Fruit fly (Drosophila melanogaster): ENCODE data around the gene yellow-e.
A peak's percentile ranks its signal among the peaks of the same experiment; 100 is the strongest.

The yellow-e gene

dm6 chr3R:13365665-13366414 lies 49.2 kb downstream of the yellow-e start:
- TF ChIP-seq CG32264 (GFP tag; optimal IDR thresholded peaks at IDR 0.05), result no peak
- no peak for TF ChIP-seq jim (GFP tag; optimal IDR thresholded peaks at IDR 0.05)

dm6 chr3R:13364175-13365174 lies 50.6 kb downstream of the yellow-e start, which contains the start of gene Dic1:
Dic1 (plus strand) TSS chr3R:13364938.
- TF ChIP-seq Abd-B (GFP tag; optimal IDR thresholded peaks at IDR 0.05), result no peak
- TF ChIP-seq Dfd (GFP tag; optimal IDR thresholded peaks at IDR 0.05), result peak; percentile 93
- peak; percentile 96 for TF ChIP-seq Dif (GFP tag; optimal IDR thresholded peaks at IDR 0.05; ENCODE audit: partially characterized antibody)
- TF ChIP-seq CG32264 (GFP tag; optimal IDR thresholded peaks at IDR 0.05), result peak; percentile 88
- TF ChIP-seq dl (GFP tag; optimal IDR thresholded peaks at IDR 0.05; ENCODE audit: insufficient read depth in 1 of 2, partially characterized antibody in 2 of 2), result peak; percentile 93 to 94
- TF ChIP-seq Myc (optimal IDR thresholded peaks at IDR 0.05), result no peak
- peak; percentile 72 for TF ChIP-seq dsf (GFP tag; optimal IDR thresholded peaks at IDR 0.05; ENCODE audit: borderline replicate concordance)
- TF ChIP-seq Vsx2 (GFP tag; optimal IDR thresholded peaks at IDR 0.05; ENCODE audit: partially characterized antibody), result peak; percentile 93
- TF ChIP-seq jim (GFP tag; optimal IDR thresholded peaks at IDR 0.05), result no peak
- no peak for TF ChIP-seq N (GFP tag; optimal IDR thresholded peaks at IDR 0.05)
- peak in 1 of 2 experiments; percentile 98 for TF ChIP-seq foxo (GFP tag; optimal IDR thresholded peaks at IDR 0.05)
- peak; percentile 88 for TF ChIP-seq woc (GFP tag; optimal IDR thresholded peaks at IDR 0.05)
- TF ChIP-seq Hr83 (GFP tag; optimal IDR thresholded peaks at IDR 0.05; ENCODE audit: poor library complexity, severe bottlenecking), result peak; percentile 90
- peak; percentile 90 for TF ChIP-seq Hnf4 (GFP tag; optimal IDR thresholded peaks at IDR 0.05)
- peak; percentile 91 for TF ChIP-seq Rel (GFP tag; optimal IDR thresholded peaks at IDR 0.05)
- peak; percentile 58 for TF ChIP-seq Rel (tag; optimal IDR thresholded peaks at IDR 0.05)
- TF ChIP-seq h (GFP tag; optimal IDR thresholded peaks at IDR 0.05), result peak; percentile 97
- peak; percentile 87 for TF ChIP-seq Jra (GFP tag; optimal IDR thresholded peaks at IDR 0.05)
- peak; percentile 91 for TF ChIP-seq CG9705 (GFP tag; optimal IDR thresholded peaks at IDR 0.05)
- TF ChIP-seq pan (optimal IDR thresholded peaks at IDR 0.05), result no peak
- TF ChIP-seq sage (GFP tag; optimal IDR thresholded peaks at IDR 0.05), result peak; percentile 83
- TF ChIP-seq OdsH (GFP tag; optimal IDR thresholded peaks at IDR 0.05), result peak; percentile 98
- peak; percentile 97 for TF ChIP-seq dmrt93B (GFP tag; optimal IDR thresholded peaks at IDR 0.05)
- peak; percentile 96 for TF ChIP-seq HLH106 (tag; optimal IDR thresholded peaks at IDR 0.05)
- no peak for TF ChIP-seq Hr78 (GFP tag; optimal IDR thresholded peaks at IDR 0.05)
- peak; percentile 93 for TF ChIP-seq tai (GFP tag; optimal IDR thresholded peaks at IDR 0.05)
- TF ChIP-seq psq (GFP tag; optimal IDR thresholded peaks at IDR 0.05), result peak; percentile 96
- TF ChIP-seq usp (GFP tag; optimal IDR thresholded peaks at IDR 0.05), result no peak
- no peak for TF ChIP-seq lola (GFP tag; optimal IDR thresholded peaks at IDR 0.05)
- peak; percentile 97 for TF ChIP-seq rgr (GFP tag; optimal IDR thresholded peaks at IDR 0.05)
- TF ChIP-seq sv (GFP tag; optimal IDR thresholded peaks at IDR 0.05), result peak; percentile 97
- TF ChIP-seq fru (GFP tag; optimal IDR thresholded peaks at IDR 0.05), result peak; percentile 97
- peak; percentile 92 for TF ChIP-seq brk (GFP tag; optimal IDR thresholded peaks at IDR 0.05)
- peak; percentile 95 for TF ChIP-seq ey (GFP tag; optimal IDR thresholded peaks at IDR 0.05)
- peak; percentile 98 for TF ChIP-seq Sp1 (GFP tag; optimal IDR thresholded peaks at IDR 0.05)
- TF ChIP-seq Mio (GFP tag; optimal IDR thresholded peaks at IDR 0.05), result peak; percentile 42
- TF ChIP-seq br (GFP tag; optimal IDR thresholded peaks at IDR 0.05), result peak; percentile 96
- TF ChIP-seq GATAd (GFP tag; optimal IDR thresholded peaks at IDR 0.05), result peak; percentile 39
- TF ChIP-seq CrebA (GFP tag; optimal IDR thresholded peaks at IDR 0.05; ENCODE audit: borderline replicate concordance), result peak; percentile 74

Measured in whole organism, wandering third instar larva.